Fruit fly (Drosophila melanogaster): Measurements from ENCODE around the gene CG18304.

CG18304 gene

dm6 chr2L:6922091-6922753 is 20.4 kb downstream of the CG18304 start (continued):
- peak in 1 of 3 experiments; percentile 66 for TF ChIP-seq lola (GFP tag; optimal IDR thresholded peaks at IDR 0.05)
- no peak for TF ChIP-seq tup (GFP tag; optimal IDR thresholded peaks at IDR 0.05)
- no peak; the same call in 1 of the 2 replicates for TF ChIP-seq al (GFP tag; IDR thresholded peaks at IDR 0.05)
- no peak for TF ChIP-seq CG3726 (GFP tag; IDR thresholded peaks at IDR 0.05)
- TF ChIP-seq cas (GFP tag; IDR thresholded peaks at IDR 0.05): no peak
- TF ChIP-seq sd (tag; optimal IDR thresholded peaks at IDR 0.05): no peak
- TF ChIP-seq CG10979 (tag; optimal IDR thresholded peaks at IDR 0.05): peak; percentile 78
- peak; percentile 5 for TF ChIP-seq kay (GFP tag; optimal IDR thresholded peaks at IDR 0.05)
- peak; percentile 21 for TF ChIP-seq btn (GFP tag; optimal IDR thresholded peaks at IDR 0.05)
- TF ChIP-seq E2f2 (GFP tag; IDR thresholded peaks at IDR 0.05): peak; percentile 48
- peak; percentile 33 for TF ChIP-seq CG2116 (GFP tag; optimal IDR thresholded peaks at IDR 0.05)
- peak; percentile 70 for TF ChIP-seq phol (tag; optimal IDR thresholded peaks at IDR 0.05)
- peak; percentile 57 for TF ChIP-seq CG10147 (GFP tag; optimal IDR thresholded peaks at IDR 0.05)
- peak; percentile 73 for TF ChIP-seq Hsf (GFP tag; optimal IDR thresholded peaks at IDR 0.05)
- peak; percentile 52 for TF ChIP-seq CG12659 (GFP tag; optimal IDR thresholded peaks at IDR 0.05)
- peak; percentile 60 for TF ChIP-seq CG14710 (tag; optimal IDR thresholded peaks at IDR 0.05)
- TF ChIP-seq nom (GFP tag; optimal IDR thresholded peaks at IDR 0.05): peak; percentile 49
- TF ChIP-seq Oaz (GFP tag; IDR thresholded peaks at IDR 0.05): no peak; the same call in 1 of the 2 replicates
- TF ChIP-seq Lpt (GFP tag; optimal IDR thresholded peaks at IDR 0.05): no peak
- peak; percentile 79 for TF ChIP-seq crc (GFP tag; optimal IDR thresholded peaks at IDR 0.05)
- TF ChIP-seq CG14014 (GFP tag; IDR thresholded peaks at IDR 0.05): peak; percentile 84; the same call in 1 of the 2 replicates
- no peak for TF ChIP-seq CG15479 (GFP tag; optimal IDR thresholded peaks at IDR 0.05)
- no peak for TF ChIP-seq Hmx (GFP tag; optimal IDR thresholded peaks at IDR 0.05)
- no peak for TF ChIP-seq run (tag; optimal IDR thresholded peaks at IDR 0.05)
- TF ChIP-seq schlank (tag; optimal IDR thresholded peaks at IDR 0.05): no peak
- no peak for TF ChIP-seq pfk (GFP tag; optimal IDR thresholded peaks at IDR 0.05)
- TF ChIP-seq Kr (GFP tag; optimal IDR thresholded peaks at IDR 0.05): no peak
- peak; percentile 50 for TF ChIP-seq CG18619 (GFP tag; optimal IDR thresholded peaks at IDR 0.05)
- no peak for TF ChIP-seq CG17612 (GFP tag; IDR thresholded peaks at IDR 0.05)
- no peak; the same call in 1 of the 2 replicates for TF ChIP-seq sisA (GFP tag; IDR thresholded peaks at IDR 0.05)
- TF ChIP-seq CG15601 (tag; optimal IDR thresholded peaks at IDR 0.05): peak; percentile 59
- TF ChIP-seq CG15514 (GFP tag; optimal IDR thresholded peaks at IDR 0.05): peak; percentile 24
- no peak for TF ChIP-seq CkIIα-i1 (GFP tag; IDR thresholded peaks at IDR 0.05)
- TF ChIP-seq E2f1 (GFP tag; IDR thresholded peaks at IDR 0.05): peak; percentile 53; the same call in 1 of the 2 replicates
- TF ChIP-seq onecut (GFP tag; IDR thresholded peaks at IDR 0.05): peak; percentile 70
- no peak for TF ChIP-seq CG10543 (GFP tag; optimal IDR thresholded peaks at IDR 0.05)
- TF ChIP-seq CG18011 (GFP tag; optimal IDR thresholded peaks at IDR 0.05): peak; percentile 43
- peak; percentile 68 for TF ChIP-seq CG17385 (GFP tag; optimal IDR thresholded peaks at IDR 0.05)
- no peak for TF ChIP-seq CG11560 (tag; IDR thresholded peaks at IDR 0.05)
- TF ChIP-seq cato (GFP tag; optimal IDR thresholded peaks at IDR 0.05; ENCODE audit: borderline replicate concordance): peak; percentile 8
- no peak for TF ChIP-seq sug (tag; optimal IDR thresholded peaks at IDR 0.05)
- no peak for TF ChIP-seq Scr (GFP tag; IDR thresholded peaks at IDR 0.05; ENCODE audit: partially characterized antibody)
- TF ChIP-seq slbo (GFP tag; IDR thresholded peaks at IDR 0.05): no peak
- no peak for TF ChIP-seq jigr1 (GFP tag; IDR thresholded peaks at IDR 0.05)
- peak; percentile 33 for TF ChIP-seq CG18476 (GFP tag; optimal IDR thresholded peaks at IDR 0.05)
- TF ChIP-seq emc (GFP tag; optimal IDR thresholded peaks at IDR 0.05): peak; percentile 52
- peak; percentile 65 to 85 for TF ChIP-seq bsh (GFP tag; optimal IDR thresholded peaks at IDR 0.05)
- TF ChIP-seq vfl (GFP tag; optimal IDR thresholded peaks at IDR 0.05): peak; percentile 45
- peak; percentile 57 for TF ChIP-seq Fer1 (GFP tag; optimal IDR thresholded peaks at IDR 0.05)
